Worm (Caenorhabditis elegans): Measurements from ENCODE around the gene F07F6.2.

Gene F07F6.2

DNA sequence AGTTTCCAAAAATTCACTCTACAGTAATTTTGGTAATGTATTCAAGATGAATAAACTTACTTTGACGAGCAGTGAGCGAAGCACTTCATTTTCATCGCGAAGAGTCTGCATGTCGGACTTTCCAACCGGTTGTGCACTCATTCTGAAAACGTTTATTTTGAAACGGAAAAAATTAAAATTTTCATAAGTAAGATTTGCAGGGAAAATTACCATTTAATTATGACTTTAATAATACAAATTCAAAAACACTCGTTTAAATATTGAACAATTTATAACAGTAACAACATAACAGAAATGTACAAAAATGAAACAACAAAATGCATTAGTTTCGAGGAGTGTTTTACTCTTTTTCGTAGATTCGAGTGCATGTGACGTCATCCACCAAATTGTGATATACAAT, 17.5 kb upstream of the F07F6.2 start, which contains the start of the genes EEED8.13 and EEED8.18:
Gene EEED8.13, minus strand, starts transcription at position 101 of the 400 bp plus-strand sequence.
Gene EEED8.18, minus strand, starts transcription at position 144 of the 400 bp plus-strand sequence.
- TF ChIP-seq bed-1 (GFP tag; IDR thresholded peaks at IDR 0.05) (no peak), aptf-2 (GFP tag; conservative IDR thresholded peaks at IDR 0.05) (no peak), repo-1 (tag; optimal IDR thresholded peaks at IDR 0.05) (no peak), unc-62 (GFP tag; optimal IDR thresholded peaks at IDR 0.05) (no peak)

DNA sequence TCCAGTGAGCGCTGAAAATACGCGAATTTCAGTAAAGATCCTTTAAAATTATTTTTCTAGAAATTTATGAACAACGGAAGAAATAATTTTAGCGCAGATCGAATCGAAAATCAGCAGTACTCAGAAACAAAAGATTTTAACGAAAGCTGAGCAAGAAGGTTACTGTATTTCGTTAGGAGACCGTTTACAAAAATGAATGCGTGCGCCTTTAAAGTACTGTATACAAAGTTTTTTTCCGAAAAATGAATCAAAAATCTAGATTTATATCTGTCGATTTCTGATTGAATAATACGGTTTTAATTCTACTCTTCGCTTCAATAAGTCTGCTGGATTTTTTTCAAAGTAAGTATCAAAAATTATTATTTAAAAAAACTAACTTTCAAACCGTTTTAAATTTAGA, 16.0 kb upstream of the F07F6.2 start, which contains the start of the genes EEED8.14 and EEED8.3:
Gene EEED8.14, minus strand, starts transcription at position 13 of the 400 bp plus-strand sequence.
Gene EEED8.3, plus strand, starts transcription at position 237 of the 400 bp plus-strand sequence.
- no peak for TF ChIP-seq B0019.2 (GFP tag; conservative IDR thresholded peaks at IDR 0.05)
- TF ChIP-seq let-607 (tag; optimal IDR thresholded peaks at IDR 0.05), result no peak
- peak; percentile 80 for TF ChIP-seq xnd-1 (tag; optimal IDR thresholded peaks at IDR 0.05)
- no peak for TF ChIP-seq Y67H2A.10 (GFP tag; conservative IDR thresholded peaks at IDR 0.05)
- TF ChIP-seq F39B2.1 (GFP tag; IDR thresholded peaks at IDR 0.05), result no peak
- no peak for TF ChIP-seq ceh-100 (GFP tag; IDR thresholded peaks at IDR 0.05)
- TF ChIP-seq hmg-1.2 (GFP tag; IDR thresholded peaks at IDR 0.05), result no peak
- no peak for TF ChIP-seq gei-17 (GFP tag; optimal IDR thresholded peaks at IDR 0.05)
- TF ChIP-seq dox-1 (GFP tag; IDR thresholded peaks at IDR 0.05), result no peak
- no peak for TF ChIP-seq mel-28 (tag; optimal IDR thresholded peaks at IDR 0.05; ENCODE audit: borderline replicate concordance)
- no peak for TF ChIP-seq unc-62 (GFP tag; optimal IDR thresholded peaks at IDR 0.05)
- TF ChIP-seq B0261.1 (tag; optimal IDR thresholded peaks at IDR 0.05), result no peak
- no peak for TF ChIP-seq F55B11.4 (tag; optimal IDR thresholded peaks at IDR 0.05; ENCODE audit: borderline replicate concordance, insufficient read depth)
- TF ChIP-seq ztf-6 (GFP tag; IDR thresholded peaks at IDR 0.05), result no peak
- TF ChIP-seq Y53G8AR.9 (GFP tag; conservative IDR thresholded peaks at IDR 0.05), result no peak
- TF ChIP-seq unc-130 (GFP tag; optimal IDR thresholded peaks at IDR 0.05), result no peak
- TF ChIP-seq ceh-58 (GFP tag; IDR thresholded peaks at IDR 0.05), result no peak
- TF ChIP-seq egrh-3 (GFP tag; IDR thresholded peaks at IDR 0.05), result no peak
- no peak for TF ChIP-seq sptf-2 (GFP tag; optimal IDR thresholded peaks at IDR 0.05)
- TF ChIP-seq F22D6.2 (tag; optimal IDR thresholded peaks at IDR 0.05), result no peak
- no peak for TF ChIP-seq bed-1 (GFP tag; IDR thresholded peaks at IDR 0.05)
- no peak for TF ChIP-seq Y53F4B.3 (GFP tag; IDR thresholded peaks at IDR 0.05)
- no peak for TF ChIP-seq rcor-1 (GFP tag; IDR thresholded peaks at IDR 0.05)
- TF ChIP-seq ceh-40 (GFP tag; IDR thresholded peaks at IDR 0.05), result no peak
- TF ChIP-seq Y56A3A.18 (GFP tag; IDR thresholded peaks at IDR 0.05), result no peak
- TF ChIP-seq chd-7 (tag; optimal IDR thresholded peaks at IDR 0.05), result no peak
- TF ChIP-seq efl-1 (GFP tag; optimal IDR thresholded peaks at IDR 0.05), result no peak
- TF ChIP-seq mes-4 (tag; optimal IDR thresholded peaks at IDR 0.05), result no peak
- TF ChIP-seq madf-10 (tag; optimal IDR thresholded peaks at IDR 0.05), result no peak
- no peak for TF ChIP-seq atf-7 (tag; optimal IDR thresholded peaks at IDR 0.05)
- no peak for TF ChIP-seq ceh-79 (tag; optimal IDR thresholded peaks at IDR 0.05)
- no peak for TF ChIP-seq nfya-2 (GFP tag; IDR thresholded peaks at IDR 0.05)
- TF ChIP-seq hmg-20 (GFP tag; IDR thresholded peaks at IDR 0.05), result no peak
- TF ChIP-seq lsl-1 (GFP tag; optimal IDR thresholded peaks at IDR 0.05), result peak; percentile 90
- no peak for TF ChIP-seq lir-1 (GFP tag; conservative IDR thresholded peaks at IDR 0.05)
- no peak for TF ChIP-seq zfh-2 (GFP tag; conservative IDR thresholded peaks at IDR 0.05)
- TF ChIP-seq F33H1.4 (GFP tag; IDR thresholded peaks at IDR 0.05), result peak; percentile 85
- no peak for TF ChIP-seq mcd-1 (GFP tag; IDR thresholded peaks at IDR 0.05)
- no peak for TF ChIP-seq ekl-4 (GFP tag; IDR thresholded peaks at IDR 0.05)
- TF ChIP-seq bed-2 (GFP tag; IDR thresholded peaks at IDR 0.05), result no peak
- no peak for TF ChIP-seq D2030.7 (GFP tag; IDR thresholded peaks at IDR 0.05)
- TF ChIP-seq lsy-27 (tag; optimal IDR thresholded peaks at IDR 0.05; ENCODE audit: borderline replicate concordance, insufficient read depth), result no peak
- no peak for TF ChIP-seq tbx-9 (tag; optimal IDR thresholded peaks at IDR 0.05; ENCODE audit: borderline replicate concordance)
- no peak for TF ChIP-seq rec-8 (tag; optimal IDR thresholded peaks at IDR 0.05)
- TF ChIP-seq F57A8.1 (GFP tag; optimal IDR thresholded peaks at IDR 0.05), result no peak
